Worm (Caenorhabditis elegans) whole organism, young adult: ENCODE results near the gene B0507.6.

Source experiments
- F10E7.11 ChIP-seq: sonication (generic microtip); optimal IDR thresholded peaks from 2 replicates; lab custom pipeline; 2017; ENCODE audit warnings: mild to moderate bottlenecking, missing genetic modification characterization, moderate library complexity, missing compliant biosample characterization
- F55B11.4 ChIP-seq: sonication (generic microtip); optimal IDR thresholded peaks from 2 replicates; lab custom pipeline; 2016; ENCODE audit warnings: missing compliant biosample characterization, missing genetic modification characterization, borderline replicate concordance; ENCODE audit not compliant: insufficient read depth
- ama-1 ChIP-seq, 3 experiments: fragments of 150-350 bp in 1 of 3; sonication (generic microtip) in 2 of 3; optimal IDR thresholded peaks; 2 replicates each; lab custom pipeline; 2014 to 2018; ENCODE audit warnings: missing biosample characterization in 2 of 3, missing genetic modification characterization in 2 of 3, missing genetic modification reagents in 2 of 3
- lin-35 ChIP-seq, 3 experiments: fragments of 150-350 bp in 2 of 3; sonication (generic microtip) in 1 of 3; optimal IDR thresholded peaks; 2 replicates each; lab custom pipeline; 2014 to 2018; ENCODE audit warnings: missing biosample characterization in 3 of 3, missing genetic modification characterization in 3 of 3, missing genetic modification reagents in 3 of 3
- lsl-1 ChIP-seq: fragments of 200-800 bp; sonication (Bioruptor generic); optimal IDR thresholded peaks from 2 replicates; lab custom pipeline; 2018; ENCODE audit warnings: mild to moderate bottlenecking, missing genetic modification characterization, moderate library complexity, missing compliant biosample characterization
- madf-6 ChIP-seq: fragments of 200-800 bp; sonication (Bioruptor generic); IDR thresholded peaks from 2 replicates; pipeline ENCODE4 v1.3.6; 2022; ENCODE audit warnings: missing genetic modification reagents, missing genetic modification characterization, missing compliant biosample characterization
- pha-4 ChIP-seq: fragments of 150-350 bp; sonication (generic microtip); optimal IDR thresholded peaks from 2 replicates; lab custom pipeline; 2014; ENCODE audit warnings: missing biosample characterization, missing genetic modification reagents, missing genetic modification characterization
- snpc-1.3 ChIP-seq: sonication (generic microtip); optimal IDR thresholded peaks from 2 replicates; lab custom pipeline; 2017; ENCODE audit warnings: missing genetic modification characterization, mild to moderate bottlenecking, missing compliant biosample characterization, antibody characterized with exemption, moderate library complexity, missing genotype, missing genetic modification reagents; ENCODE audit not compliant: insufficient read depth
- snpc-4 ChIP-seq, 5 experiments: fragments of 150-350 bp in 1 of 5; sonication (generic microtip) in 4 of 5; optimal IDR thresholded peaks; 2 replicates each; lab custom pipeline; 2014 to 2018; ENCODE audit warnings: missing genetic modification characterization in 5 of 5, missing biosample characterization in 3 of 5, antibody characterized with exemption in 2 of 5, mild to moderate bottlenecking in 2 of 5, missing compliant biosample characterization in 2 of 5, missing genotype in 2 of 5, moderate library complexity in 2 of 5, missing genetic modification reagents in 1 of 5

ce11 chrV:8795499-8795898 lies 49.5 kb downstream of the B0507.6 start:
- no peak for TF ChIP-seq madf-6 (GFP tag; lab: Robert Waterston, UW)
- no peak for TF ChIP-seq pha-4 (tag; lab: Kevin White, UChicago)
- no peak for TF ChIP-seq snpc-4 (GFP tag; optimal IDR thresholded peaks at IDR 0.05; lab: Kevin White, UChicago)
- TF ChIP-seq snpc-4 (tag; optimal IDR thresholded peaks at IDR 0.05; lab: Kevin White, UChicago): no peak
- no peak for TF ChIP-seq F55B11.4 (tag; lab: Kevin White, UChicago)
- TF ChIP-seq F10E7.11: no peak
- TF ChIP-seq lsl-1 (GFP tag; lab: Kevin White, UChicago): no peak
- no peak for TF ChIP-seq ama-1 (optimal IDR thresholded peaks at IDR 0.05; lab: Kevin White, UChicago)
- TF ChIP-seq ama-1 (GFP tag; optimal IDR thresholded peaks at IDR 0.05; lab: Kevin White, UChicago): no peak
- TF ChIP-seq lin-35 (GFP tag; optimal IDR thresholded peaks at IDR 0.05; lab: Kevin White, UChicago): no peak
- TF ChIP-seq snpc-1.3 (tag; lab: Kevin White, UChicago): no peak
